Worm (Caenorhabditis elegans): ENCODE measurements around the gene F29A7.4.

DNA sequence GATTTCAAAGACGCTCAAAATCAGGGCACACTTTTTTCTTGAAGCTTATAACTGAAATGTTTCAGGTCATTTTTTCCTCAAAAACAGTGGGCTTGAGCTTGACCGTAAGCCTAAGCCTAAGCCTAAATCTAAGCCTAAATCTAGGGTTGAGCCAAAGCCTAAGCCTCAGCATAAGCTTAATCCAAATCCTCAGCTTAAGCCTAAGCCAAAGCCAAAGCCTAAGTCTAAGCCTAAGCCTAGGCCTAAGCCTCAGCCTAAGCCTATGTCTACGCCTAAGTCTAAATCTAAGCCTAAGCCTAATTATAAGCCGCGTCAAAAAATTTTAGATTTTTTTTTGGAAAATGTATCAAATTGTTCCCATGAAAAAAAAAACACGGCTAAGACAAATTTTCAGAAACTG lies 15.5 kb upstream of the F29A7.4 start:
- no peak for TF ChIP-seq Y67H2A.10 (GFP tag; conservative IDR thresholded peaks at IDR 0.05)
- TF ChIP-seq atf-7 (tag; optimal IDR thresholded peaks at IDR 0.05): no peak
- TF ChIP-seq lin-40 (tag; optimal IDR thresholded peaks at IDR 0.05): no peak
- no peak for TF ChIP-seq nhr-27 (tag; optimal IDR thresholded peaks at IDR 0.05)

All from whole organism, young adult.